Fruit fly (Drosophila melanogaster) whole organism, adult: ENCODE data around the gene CG31516.

Source experiments
- cic ChIP-seq: fragments of 200-800 bp; sonication (Bioruptor generic); optimal IDR thresholded peaks from 2 replicates; lab custom pipeline; 2017; ENCODE audit warnings: missing biosample characterization, mild to moderate bottlenecking, missing genetic modification characterization, moderate library complexity
- pad ChIP-seq: fragments of 200-800 bp; sonication (Bioruptor generic); optimal IDR thresholded peaks from 3 replicates; lab custom pipeline; 2017; ENCODE audit warnings: missing biosample characterization, missing genetic modification characterization, mild to moderate bottlenecking, moderate library complexity, missing genetic modification reagents
- tj ChIP-seq: fragments of 200-800 bp; sonication (Bioruptor generic); optimal IDR thresholded peaks from 3 replicates; lab custom pipeline; 2017; ENCODE audit warnings: missing biosample characterization, mild to moderate bottlenecking, missing genetic modification characterization, moderate library complexity
- toe ChIP-seq: fragments of 200-800 bp; sonication (Bioruptor generic); optimal IDR thresholded peaks from 2 replicates; lab custom pipeline; 2016; ENCODE audit warnings: missing biosample characterization, missing genetic modification characterization

Gene CG31516

DNA sequence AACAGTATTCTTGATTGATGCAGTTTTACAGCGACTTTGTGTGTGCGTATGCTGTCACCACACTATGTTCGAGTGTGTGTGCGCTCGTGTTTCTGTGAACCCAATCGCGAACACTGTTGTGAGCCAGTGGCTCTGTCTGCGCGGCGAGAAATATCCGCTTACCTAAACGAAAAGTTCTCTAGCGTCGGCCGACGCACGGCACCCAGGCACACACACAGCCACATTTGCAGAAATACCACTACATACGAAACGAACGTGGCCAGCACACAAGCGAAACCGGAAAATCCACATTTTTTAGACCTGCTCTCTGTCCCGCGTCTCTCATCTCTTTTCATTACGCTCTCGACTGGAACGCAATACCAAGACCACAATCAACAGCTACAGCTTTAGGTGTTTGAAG lies 45.0 kb downstream of the CG31516 start:
- TF ChIP-seq tj (GFP tag; lab: Kevin White, UChicago) (peak; percentile 95), cic (GFP tag; lab: Kevin White, UChicago) (no peak)

DNA sequence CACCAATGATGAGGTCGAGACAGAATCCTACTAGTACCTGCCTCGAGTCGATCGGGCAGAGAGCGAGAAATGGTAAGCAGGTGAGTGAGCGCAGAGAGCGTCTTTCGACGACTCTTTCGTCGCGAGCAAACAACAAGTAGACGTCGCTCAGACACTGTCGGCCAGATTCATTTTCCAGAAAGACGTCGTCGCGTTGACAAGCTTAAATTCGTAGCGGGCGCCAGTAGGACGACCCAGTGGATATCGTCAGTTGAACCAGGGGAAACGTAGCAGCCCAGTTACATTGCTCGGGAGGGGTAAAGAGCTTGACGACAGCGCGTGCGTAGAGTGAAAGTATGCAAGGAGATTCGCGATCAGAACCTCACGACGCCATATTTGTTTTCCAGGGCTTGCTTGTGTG lies 45.5 kb downstream of the CG31516 start, which contains the start of gene CG12581:
Gene CG12581, plus strand, starts transcription at position 163 of the 400 bp plus-strand sequence.
- TF ChIP-seq toe, result no peak
- peak; percentile 64 for TF ChIP-seq pad
